Worm (Caenorhabditis elegans) whole organism, midembryonic: ENCODE results near the gene npp-18.

Experiments
- T22C8.4 ChIP-seq: fragments of 200-800 bp; sonication (Bioruptor generic); IDR thresholded peaks from 2 replicates; pipeline ENCODE4 v1.3.6; 2022; ENCODE audit warnings: missing genetic modification characterization, missing compliant biosample characterization
- cog-1 ChIP-seq: sonication (generic microtip); optimal IDR thresholded peaks from 2 replicates; lab custom pipeline; 2016; ENCODE audit warnings: missing genetic modification characterization, missing compliant biosample characterization
- flt-1 ChIP-seq: fragments of 200-800 bp; sonication (Bioruptor generic); IDR thresholded peaks from 2 replicates; pipeline ENCODE4 v1.3.6; 2022; ENCODE audit warnings: missing genetic modification characterization, missing compliant biosample characterization
- klf-2 ChIP-seq: fragments of 200-800 bp; sonication (Bioruptor generic); conservative IDR thresholded peaks from 2 replicates; pipeline ENCODE4 v1.3.6; 2022; ENCODE audit warnings: missing genetic modification reagents, missing genetic modification characterization, missing compliant biosample characterization
- med-1 ChIP-seq: sonication (generic microtip); optimal IDR thresholded peaks from 2 replicates; lab custom pipeline; 2017; ENCODE audit warnings: missing genetic modification characterization, mild to moderate bottlenecking, missing compliant biosample characterization, antibody characterized with exemption, missing genetic modification reagents; ENCODE audit not compliant: insufficient read depth
- ref-1 ChIP-seq: fragments of 200-800 bp; sonication (Bioruptor generic); conservative IDR thresholded peaks from 2 replicates; pipeline ENCODE4 v1.3.6; 2022; ENCODE audit warnings: missing genetic modification reagents, missing genetic modification characterization, missing compliant biosample characterization
- tab-1 ChIP-seq: fragments of 200-800 bp; sonication (Bioruptor generic); IDR thresholded peaks from 2 replicates; pipeline ENCODE4 v1.3.6; 2022; ENCODE audit warnings: missing genetic modification characterization, missing compliant biosample characterization
- ztf-23 ChIP-seq: fragments of 200-800 bp; sonication (Bioruptor generic); IDR thresholded peaks from 2 replicates; pipeline ENCODE4 v1.3.6; 2022; ENCODE audit warnings: missing genetic modification reagents, missing genetic modification characterization, missing compliant biosample characterization
- ztf-29 ChIP-seq: fragments of 200-800 bp; sonication (Bioruptor generic); IDR thresholded peaks from 2 replicates; pipeline ENCODE4 v1.3.6; 2022; ENCODE audit warnings: missing genetic modification reagents, missing genetic modification characterization, missing compliant biosample characterization

The npp-18 gene

DNA sequence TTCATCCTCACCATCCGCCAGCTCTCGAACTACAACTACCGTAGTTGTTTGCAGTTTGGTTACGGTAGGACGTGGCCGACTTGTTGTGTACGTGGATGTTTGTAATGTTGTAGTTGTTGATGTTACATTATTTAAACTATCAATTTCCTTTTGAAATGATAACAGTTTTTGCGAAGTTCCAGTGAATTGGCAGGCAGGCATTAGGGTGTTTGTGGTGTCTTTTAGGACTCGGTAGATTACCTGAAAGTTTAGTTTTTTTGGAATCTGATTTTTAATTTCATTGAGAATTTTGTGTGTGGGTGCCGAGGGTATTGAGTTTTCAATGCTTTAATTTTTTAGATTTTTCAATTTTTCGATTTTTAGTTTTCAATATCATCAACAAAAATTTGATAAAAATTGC is 25.9 kb downstream of the npp-18 start, which contains the start of gene F53A2.11:
TSS of gene F53A2.11 (minus strand) at position 101 of the 400 bp plus-strand sequence.
- TF ChIP-seq ztf-29 (no peak), ztf-23 (no peak), cog-1 (no peak), klf-2 (no peak), med-1 (no peak)

DNA sequence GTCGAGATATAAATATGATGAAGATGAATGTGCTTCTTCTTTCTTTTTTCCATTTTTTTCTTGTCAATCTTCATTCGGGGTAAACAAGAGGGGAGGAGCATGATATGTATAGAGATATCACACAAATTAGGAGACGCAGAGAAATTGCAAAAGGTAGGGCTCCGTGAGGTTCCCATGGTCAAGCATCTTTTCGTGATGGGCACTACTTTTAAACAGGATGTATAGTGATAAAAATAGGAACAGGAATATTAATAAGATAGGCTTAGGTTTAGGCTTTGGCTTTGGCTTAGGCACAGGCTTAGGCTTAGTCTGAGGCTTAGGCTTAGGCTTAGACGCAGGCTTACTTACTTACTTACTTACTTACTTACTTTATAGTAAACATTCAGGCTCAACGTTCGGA is 28.1 kb downstream of the npp-18 start, which contains the start of gene F53A2.1:
TSS of gene F53A2.1 (minus strand) at position 101 of the 400 bp plus-strand sequence.
- TF ChIP-seq med-1 (no peak), ref-1 (no peak), T22C8.4 (GFP tag; lab: Robert Waterston, UW) (no peak)

DNA sequence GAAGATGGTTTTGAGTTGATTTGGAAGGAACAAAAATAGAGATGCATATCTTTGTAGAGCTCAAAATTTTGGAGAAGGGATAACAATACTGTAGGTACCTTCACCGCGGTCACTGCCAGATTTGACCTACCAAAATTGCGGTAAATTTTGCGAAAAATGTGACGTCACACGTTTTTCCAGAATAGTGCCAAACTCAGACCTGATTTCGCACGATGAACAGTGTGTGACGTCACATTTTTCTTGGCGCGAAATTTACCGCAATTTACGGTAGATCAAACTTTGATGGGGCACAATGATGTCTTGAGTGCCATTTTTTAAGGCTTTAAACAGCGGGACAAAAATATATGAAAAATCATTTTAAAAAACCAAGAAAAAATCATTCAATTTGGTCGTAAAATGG is 32.3 kb downstream of the npp-18 start:
- TF ChIP-seq cog-1 (no peak), tab-1 (GFP tag; lab: Robert Waterston, UW) (no peak), klf-2 (no peak), flt-1 (GFP tag; lab: Robert Waterston, UW) (no peak)

DNA sequence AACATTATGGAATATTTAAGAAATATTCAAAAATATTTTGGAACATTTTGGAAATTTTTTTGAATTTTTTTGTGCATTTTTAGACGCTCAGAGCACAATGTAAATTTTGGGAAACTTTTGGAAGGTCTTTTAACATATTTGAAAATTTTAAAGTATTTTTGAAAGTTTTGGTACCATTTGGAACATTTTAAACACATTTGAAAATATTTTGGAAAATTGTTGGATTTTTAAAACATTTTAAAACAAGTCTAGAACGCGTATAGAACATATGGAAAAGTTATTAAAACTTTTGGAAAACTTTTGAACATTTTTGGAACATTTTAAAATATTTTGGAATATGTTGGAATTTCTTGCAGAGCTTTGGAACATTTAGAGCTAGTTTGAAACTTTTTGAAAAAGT is 37.1 kb downstream of the npp-18 start, which contains the start of gene sdz-20:
TSS of gene sdz-20 (plus strand) at position 301 of the 400 bp plus-strand sequence.
- TF ChIP-seq ref-1: no peak
- no peak for TF ChIP-seq med-1
- TF ChIP-seq T22C8.4 (GFP tag; lab: Robert Waterston, UW): no peak
- no peak for TF ChIP-seq klf-2
- TF ChIP-seq cog-1: no peak
- no peak for TF ChIP-seq tab-1 (GFP tag; lab: Robert Waterston, UW)
- TF ChIP-seq ztf-23: no peak
- TF ChIP-seq flt-1 (GFP tag; lab: Robert Waterston, UW): no peak
- no peak for TF ChIP-seq ztf-29

DNA sequence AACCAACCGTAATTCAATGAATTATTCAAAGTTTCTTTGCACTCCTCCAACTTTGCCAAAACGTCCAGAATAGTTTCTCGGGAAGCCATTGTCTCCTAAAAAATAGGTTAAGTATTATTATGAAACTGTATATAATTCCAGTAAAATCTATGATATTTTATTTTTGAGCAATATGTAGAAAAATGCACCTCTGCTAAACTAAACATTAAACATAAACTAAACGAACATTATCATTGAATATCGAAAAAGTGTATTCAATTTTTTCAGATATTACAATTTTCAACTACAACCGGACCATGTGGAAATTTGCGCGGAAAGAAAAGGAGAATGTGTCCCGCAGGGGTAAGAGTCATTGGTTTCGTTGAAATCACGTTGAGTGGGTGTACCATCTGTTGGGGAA is 43.0 kb downstream of the npp-18 start, which contains the start of gene F53A2.3:
TSS of gene F53A2.3 (minus strand) at position 101 of the 400 bp plus-strand sequence.
- TF ChIP-seq T22C8.4 (GFP tag; lab: Robert Waterston, UW) (no peak), cog-1 (no peak), flt-1 (GFP tag; lab: Robert Waterston, UW) (no peak), ref-1 (no peak), ztf-23 (no peak), med-1 (no peak), klf-2 (no peak), tab-1 (GFP tag; lab: Robert Waterston, UW) (no peak), ztf-29 (no peak)

DNA sequence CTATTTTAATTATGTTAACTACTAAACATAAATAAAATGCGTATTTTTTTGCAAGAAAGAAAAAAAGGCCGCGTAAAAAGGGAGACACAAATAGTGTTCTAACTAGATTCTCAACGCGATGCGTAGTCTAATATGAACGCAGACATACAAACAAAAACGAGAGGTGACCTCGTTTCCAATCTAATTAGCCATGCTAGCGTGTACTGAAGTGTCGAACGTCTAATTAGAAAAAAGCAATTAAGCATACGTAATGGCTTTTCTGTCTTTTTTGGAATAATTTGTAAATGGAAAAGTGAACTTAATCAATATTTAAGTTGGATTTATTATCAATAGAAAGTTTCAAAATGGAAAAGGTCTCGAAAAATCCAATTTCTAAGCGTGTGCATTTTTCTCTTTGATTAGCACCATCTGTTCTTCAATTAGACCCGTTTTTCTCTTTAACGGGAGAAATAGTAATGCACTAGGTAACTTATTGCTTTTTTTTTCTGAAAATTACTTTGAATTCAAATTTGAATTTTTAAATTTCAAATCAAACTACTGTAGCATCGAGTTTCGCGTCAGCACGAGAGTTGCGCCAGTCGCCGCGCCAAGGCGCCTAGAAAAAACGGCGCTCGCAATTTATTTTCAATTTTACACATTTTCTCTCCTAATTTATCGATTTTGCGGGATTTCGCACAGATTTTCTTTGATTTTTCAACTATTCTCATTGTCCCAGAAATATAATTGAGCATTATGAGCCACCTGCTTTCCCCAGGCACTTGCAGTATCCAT is 44.0 kb downstream of the npp-18 start:
- TF ChIP-seq T22C8.4 (GFP tag; lab: Robert Waterston, UW): 0 out of 2 replicates have a peak, but pooled peaks have one; percentile 10
- 0 out of 2 replicates have a peak, but pooled peaks have one; percentile 33 for TF ChIP-seq ztf-23
- TF ChIP-seq flt-1 (GFP tag; lab: Robert Waterston, UW): no peak

DNA sequence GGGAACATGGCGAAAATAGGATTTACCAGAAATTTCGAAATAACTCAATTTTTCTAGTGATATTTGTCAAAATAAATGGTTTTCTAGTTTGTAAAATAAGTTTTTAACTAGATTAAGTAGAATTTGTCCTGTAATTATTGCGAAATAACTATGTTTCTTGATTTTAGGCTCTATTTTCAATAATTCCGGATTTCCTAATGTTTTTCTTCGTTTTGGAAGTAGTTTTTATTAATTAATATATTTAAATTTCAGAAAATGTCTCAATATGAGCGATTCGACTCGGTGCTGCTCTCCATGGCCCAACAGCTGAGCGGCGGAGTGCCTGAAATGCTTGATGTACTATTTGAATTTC is 44.6 kb downstream of the npp-18 start, which contains the start of gene nud-1:
TSS of gene nud-1 (plus strand) at position 253 of the 352 bp plus-strand sequence.
- TF ChIP-seq ref-1 (no peak), med-1 (no peak), klf-2 (no peak), cog-1 (no peak), T22C8.4 (GFP tag; lab: Robert Waterston, UW) (no peak), ztf-23 (no peak), tab-1 (GFP tag; lab: Robert Waterston, UW) (no peak), flt-1 (GFP tag; lab: Robert Waterston, UW) (no peak), ztf-29 (no peak)

DNA sequence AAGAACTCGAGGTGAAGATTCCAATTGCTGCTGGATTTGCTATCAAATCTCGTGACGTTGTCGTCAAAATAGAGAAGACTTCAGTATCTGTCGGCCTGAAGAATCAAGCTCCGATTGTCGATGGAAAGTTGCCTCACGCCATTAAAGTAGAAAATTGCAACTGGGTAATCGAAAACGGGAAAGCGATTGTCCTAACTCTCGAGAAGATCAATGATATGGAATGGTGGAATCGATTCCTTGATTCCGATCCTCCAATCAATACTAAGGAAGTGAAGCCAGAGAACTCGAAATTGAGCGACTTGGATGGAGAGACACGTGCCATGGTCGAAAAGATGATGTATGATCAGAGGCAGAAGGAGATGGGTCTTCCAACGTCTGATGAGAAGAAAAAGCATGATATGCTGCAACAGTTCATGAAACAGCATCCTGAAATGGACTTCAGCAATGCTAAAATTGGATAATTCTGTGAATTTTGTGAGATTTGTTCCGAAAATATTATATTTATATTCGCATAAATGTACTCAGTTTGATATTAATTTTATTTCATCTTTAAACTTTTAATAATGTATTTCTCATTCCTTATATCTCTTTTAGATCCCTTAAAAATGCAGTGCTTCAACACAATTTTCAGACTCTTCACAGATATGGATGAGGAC is 45.6 kb downstream of the npp-18 start, which contains the start of gene dro-1:
TSS of gene dro-1 (plus strand) at position 606 of the 656 bp plus-strand sequence.
- no peak for TF ChIP-seq klf-2
- no peak for TF ChIP-seq tab-1 (GFP tag; lab: Robert Waterston, UW)
- no peak for TF ChIP-seq ztf-29
- TF ChIP-seq ref-1: no peak
- TF ChIP-seq cog-1: no peak
- TF ChIP-seq ztf-23: no peak
- no peak for TF ChIP-seq flt-1 (GFP tag; lab: Robert Waterston, UW)
- TF ChIP-seq T22C8.4 (GFP tag; lab: Robert Waterston, UW): no peak
- TF ChIP-seq med-1: no peak

DNA sequence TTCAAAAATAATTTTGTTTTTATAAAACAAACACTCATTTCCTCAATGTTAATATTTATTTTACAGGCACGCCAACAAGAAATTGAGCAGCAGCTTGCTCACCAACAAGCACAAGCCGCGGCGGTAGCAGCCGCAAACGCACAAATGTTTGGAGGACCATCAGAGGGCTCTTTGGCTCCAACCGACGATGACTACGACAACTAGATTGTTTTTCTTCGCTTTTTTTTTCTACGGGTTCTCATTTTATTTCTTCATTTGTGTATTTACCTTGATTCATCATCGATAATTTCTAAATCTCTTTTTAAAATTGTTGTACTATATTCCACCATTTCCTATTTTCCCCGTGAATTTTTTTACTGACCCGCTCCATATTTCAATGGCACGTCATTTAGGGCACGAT is 46.5 kb downstream of the npp-18 start, which contains the start of gene ife-1:
TSS of gene ife-1 (plus strand) at position 301 of the 400 bp plus-strand sequence.
- TF ChIP-seq klf-2: no peak
- TF ChIP-seq ztf-29: no peak
- TF ChIP-seq cog-1: no peak
- no peak for TF ChIP-seq tab-1 (GFP tag; lab: Robert Waterston, UW)
- TF ChIP-seq med-1: no peak
- no peak for TF ChIP-seq ref-1
- TF ChIP-seq flt-1 (GFP tag; lab: Robert Waterston, UW): no peak
- TF ChIP-seq T22C8.4 (GFP tag; lab: Robert Waterston, UW): no peak
- no peak for TF ChIP-seq ztf-23

DNA sequence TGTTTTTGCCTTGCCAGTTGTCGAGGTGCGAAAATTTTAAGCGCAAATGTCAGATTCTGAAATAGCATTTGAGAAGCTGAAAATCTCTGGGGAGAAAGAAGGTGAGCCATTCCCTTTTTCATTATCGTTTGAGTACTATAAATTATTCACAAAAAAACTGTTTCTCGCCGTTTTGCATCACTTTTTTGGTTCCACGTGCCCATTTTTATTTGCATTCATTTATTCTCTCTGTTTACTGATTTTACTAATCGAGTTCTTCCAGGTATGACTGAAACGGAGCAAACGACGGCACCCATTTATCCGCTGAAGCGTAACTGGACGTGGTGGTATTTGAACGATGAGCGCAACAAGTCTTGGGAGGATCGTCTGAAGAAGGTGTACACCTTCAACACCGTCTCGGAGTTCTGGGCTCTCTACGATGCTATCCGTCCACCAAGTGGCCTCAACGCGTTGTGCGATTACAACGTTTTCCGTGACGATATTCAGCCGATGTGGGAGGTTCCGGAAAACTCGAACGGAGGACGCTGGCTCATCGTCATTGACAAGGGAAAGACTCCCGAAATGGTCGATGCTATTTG is 47.0 kb downstream of the npp-18 start:
- TF ChIP-seq med-1: no peak
- no peak for TF ChIP-seq ref-1
- no peak for TF ChIP-seq tab-1 (GFP tag; lab: Robert Waterston, UW)
- TF ChIP-seq cog-1: no peak
- no peak for TF ChIP-seq ztf-23
- TF ChIP-seq flt-1 (GFP tag; lab: Robert Waterston, UW): no peak
- no peak for TF ChIP-seq ztf-29
- TF ChIP-seq T22C8.4 (GFP tag; lab: Robert Waterston, UW): no peak
- TF ChIP-seq klf-2: no peak
